Worm (Caenorhabditis elegans) whole organism, L3 larva: ENCODE measurements around the gene flh-2.
A peak's percentile ranks its signal among the peaks of the same experiment; 100 is the strongest.

Source experiments
- ceh-16 ChIP-seq: sonication (generic microtip); optimal IDR thresholded peaks from 2 replicates; lab custom pipeline; 2017; ENCODE audit warnings: missing biosample characterization, missing genetic modification characterization
- ceh-28 ChIP-seq: fragments of 150-350 bp; optimal IDR thresholded peaks from 2 replicates; lab custom pipeline; 2014; ENCODE audit warnings: missing biosample characterization, missing genetic modification reagents, missing genetic modification characterization
- ceh-9 ChIP-seq: sonication (generic microtip); optimal IDR thresholded peaks from 2 replicates; lab custom pipeline; 2018; ENCODE audit warnings: missing biosample characterization, missing genetic modification characterization
- daf-12 ChIP-seq: fragments of 150-350 bp; optimal IDR thresholded peaks from 2 replicates; lab custom pipeline; 2014; ENCODE audit warnings: missing biosample characterization, missing genetic modification reagents, missing genetic modification characterization
- egl-27 ChIP-seq: sonication (generic microtip); optimal IDR thresholded peaks from 4 replicates; lab custom pipeline; 2017; ENCODE audit warnings: missing biosample characterization, missing genetic modification reagents, missing genetic modification characterization
- egl-5 ChIP-seq: fragments of 150-350 bp; optimal IDR thresholded peaks from 2 replicates; lab custom pipeline; 2017; ENCODE audit warnings: missing biosample characterization, missing genetic modification reagents, missing genetic modification characterization, inconsistent platforms
- elt-1 ChIP-seq: fragments of 150-350 bp; optimal IDR thresholded peaks from 2 replicates; lab custom pipeline; 2014; ENCODE audit warnings: missing biosample characterization, missing genetic modification characterization
- elt-2 ChIP-seq: sonication (generic microtip); optimal IDR thresholded peaks from 2 replicates; lab custom pipeline; 2016; ENCODE audit warnings: missing genetic modification reagents, mild to moderate bottlenecking, missing genetic modification characterization, missing compliant biosample characterization
- fkh-10 ChIP-seq: sonication (generic microtip); optimal IDR thresholded peaks from 2 replicates; lab custom pipeline; 2017; ENCODE audit warnings: missing biosample characterization, missing genetic modification reagents, missing genetic modification characterization
- fkh-2 ChIP-seq: fragments of 150-350 bp; optimal IDR thresholded peaks from 2 replicates; lab custom pipeline; 2014; ENCODE audit warnings: missing biosample characterization, missing genetic modification reagents, missing genetic modification characterization
- fos-1 ChIP-seq: fragments of 150-350 bp; optimal IDR thresholded peaks from 2 replicates; lab custom pipeline; 2014; ENCODE audit warnings: missing biosample characterization, missing genetic modification characterization
- hmg-11 ChIP-seq: sonication (generic microtip); optimal IDR thresholded peaks from 2 replicates; lab custom pipeline; 2016; ENCODE audit warnings: missing genetic modification characterization, missing compliant biosample characterization
- jun-1 ChIP-seq: fragments of 150-350 bp; optimal IDR thresholded peaks from 2 replicates; lab custom pipeline; 2014; ENCODE audit warnings: missing biosample characterization, missing genetic modification reagents, missing genetic modification characterization
- lin-15B ChIP-seq: fragments of 150-350 bp; optimal IDR thresholded peaks from 2 replicates; lab custom pipeline; 2014; ENCODE audit warnings: missing biosample characterization, missing genetic modification characterization
- lin-39 ChIP-seq: fragments of 150-350 bp; optimal IDR thresholded peaks from 2 replicates; lab custom pipeline; 2018; ENCODE audit warnings: missing biosample characterization, missing genetic modification reagents, missing genetic modification characterization
- lsy-12 ChIP-seq: sonication (generic microtip); optimal IDR thresholded peaks from 2 replicates; lab custom pipeline; 2016; ENCODE audit warnings: mild to moderate bottlenecking, missing genetic modification characterization, missing compliant biosample characterization
- mml-1 ChIP-seq: fragments of 150-350 bp; sonication (generic microtip); optimal IDR thresholded peaks from 3 replicates; lab custom pipeline; 2014; ENCODE audit warnings: missing biosample characterization, missing genetic modification characterization
- nfya-1 ChIP-seq: sonication (generic microtip); optimal IDR thresholded peaks from 2 replicates; lab custom pipeline; 2017; ENCODE audit warnings: missing genetic modification characterization, mild to moderate bottlenecking, missing compliant biosample characterization, antibody characterized with exemption, moderate library complexity; ENCODE audit not compliant: insufficient read depth
- nhr-11 ChIP-seq: fragments of 150-350 bp; optimal IDR thresholded peaks from 2 replicates; lab custom pipeline; 2014; ENCODE audit warnings: missing biosample characterization, missing genetic modification characterization
- nhr-12 ChIP-seq: fragments of 150-350 bp; optimal IDR thresholded peaks from 2 replicates; lab custom pipeline; 2014; ENCODE audit warnings: missing biosample characterization, missing genetic modification characterization
- nhr-23 ChIP-seq: fragments of 150-350 bp; optimal IDR thresholded peaks from 2 replicates; lab custom pipeline; 2014; ENCODE audit warnings: missing biosample characterization, missing genetic modification reagents, missing genetic modification characterization
- nhr-237 ChIP-seq: fragments of 150-350 bp; optimal IDR thresholded peaks from 2 replicates; lab custom pipeline; 2014; ENCODE audit warnings: missing biosample characterization, missing genetic modification characterization
- nhr-25 ChIP-seq: sonication (generic microtip); optimal IDR thresholded peaks from 2 replicates; lab custom pipeline; 2017; ENCODE audit warnings: missing biosample characterization, missing genetic modification characterization
- nhr-43 ChIP-seq: sonication (generic microtip); optimal IDR thresholded peaks from 2 replicates; lab custom pipeline; 2016; ENCODE audit warnings: mild to moderate bottlenecking, missing genetic modification characterization, missing compliant biosample characterization; ENCODE audit not compliant: poor library complexity, severe bottlenecking
- nhr-76 ChIP-seq: fragments of 150-350 bp; sonication (generic microtip); optimal IDR thresholded peaks from 5 replicates; lab custom pipeline; 2014; ENCODE audit warnings: missing biosample characterization, missing genetic modification characterization
- nhr-77 ChIP-seq: fragments of 150-350 bp; optimal IDR thresholded peaks from 2 replicates; lab custom pipeline; 2014; ENCODE audit warnings: missing biosample characterization, missing genetic modification characterization
- pha-4 ChIP-seq: fragments of 150-350 bp; optimal IDR thresholded peaks from 2 replicates; lab custom pipeline; 2014; ENCODE audit warnings: missing biosample characterization, missing genetic modification reagents, missing genetic modification characterization
- sea-2 ChIP-seq: fragments of 150-350 bp; sonication (generic microtip); optimal IDR thresholded peaks from 4 replicates; lab custom pipeline; 2014; ENCODE audit warnings: missing biosample characterization, missing genetic modification reagents, missing genetic modification characterization
- skn-1 ChIP-seq: fragments of 150-350 bp; optimal IDR thresholded peaks from 2 replicates; lab custom pipeline; 2014; ENCODE audit warnings: missing biosample characterization, missing genetic modification characterization
- snpc-4 ChIP-seq: fragments of 150-350 bp; optimal IDR thresholded peaks from 2 replicates; lab custom pipeline; 2014; ENCODE audit warnings: missing biosample characterization, missing genetic modification characterization
- tbx-2 ChIP-seq: sonication (generic microtip); optimal IDR thresholded peaks from 2 replicates; lab custom pipeline; 2016; ENCODE audit warnings: mild to moderate bottlenecking, missing genetic modification characterization, missing compliant biosample characterization
- unc-62 ChIP-seq: fragments of 150-350 bp; sonication (generic microtip); optimal IDR thresholded peaks from 4 replicates; lab custom pipeline; 2014; ENCODE audit warnings: missing biosample characterization, missing genetic modification reagents, missing genetic modification characterization
- zag-1 ChIP-seq: fragments of 150-350 bp; optimal IDR thresholded peaks from 2 replicates; lab custom pipeline; 2014; ENCODE audit warnings: missing biosample characterization, missing genetic modification characterization
- ztf-11 ChIP-seq: fragments of 150-350 bp; optimal IDR thresholded peaks from 2 replicates; lab custom pipeline; 2014; ENCODE audit warnings: missing biosample characterization, missing genetic modification characterization
- ztf-4 ChIP-seq: fragments of 150-350 bp; optimal IDR thresholded peaks from 2 replicates; lab custom pipeline; 2014; ENCODE audit warnings: missing biosample characterization, missing genetic modification characterization

Gene flh-2

ce11 chrIII:4947352-4947751 lies 4.6 kb upstream of the flh-2 start:
- TF ChIP-seq nfya-1 (tag; lab: Kevin White, UChicago) (peak; percentile 58), hmg-11 (tag; lab: Kevin White, UChicago) (peak; percentile 47), zag-1 (tag; lab: Kevin White, UChicago) (no peak), lin-39 (tag; lab: Kevin White, UChicago) (peak; percentile 77)
- TF ChIP-seq, all 47 proteins: peak for 3

ce11 chrIII:4948631-4949030 lies 3.3 kb upstream of the flh-2 start:
- no peak for TF ChIP-seq nhr-25 (tag; lab: Kevin White, UChicago)
- TF ChIP-seq nfya-1 (tag; lab: Kevin White, UChicago): peak; percentile 9
- peak; percentile 6 for TF ChIP-seq lin-39 (tag; lab: Kevin White, UChicago)
- no peak for TF ChIP-seq nhr-23 (tag; lab: Kevin White, UChicago)

- TF ChIP-seq hmg-11 (tag; lab: Kevin White, UChicago) (peak; percentile 58), nhr-23 (tag; lab: Kevin White, UChicago) (no peak), ztf-11 (tag; lab: Kevin White, UChicago) (no peak), lin-15B (peak; percentile 37), nhr-43 (tag; lab: Kevin White, UChicago) (no peak), elt-2 (tag; lab: Kevin White, UChicago) (no peak), ceh-9 (tag; lab: Kevin White, UChicago) (no peak), tbx-2 (tag; lab: Kevin White, UChicago) (no peak), nhr-77 (tag; lab: Kevin White, UChicago) (no peak), fkh-10 (GFP tag; lab: Kevin White, UChicago) (no peak), ceh-16 (tag; lab: Kevin White, UChicago) (no peak), nhr-76 (tag; lab: Kevin White, UChicago) (no peak), pha-4 (tag; lab: Kevin White, UChicago) (peak; percentile 16), fkh-2 (tag; lab: Kevin White, UChicago) (no peak), jun-1 (tag; lab: Kevin White, UChicago) (no peak), nhr-11 (tag; lab: Kevin White, UChicago) (peak; percentile 17), snpc-4 (tag; lab: Kevin White, UChicago) (peak; percentile 18), elt-1 (tag; lab: Kevin White, UChicago) (no peak), egl-27 (tag; lab: Kevin White, UChicago) (no peak), nfya-1 (tag; lab: Kevin White, UChicago) (peak; percentile 86), daf-12 (tag; lab: Kevin White, UChicago) (no peak), sea-2 (GFP tag; lab: Kevin White, UChicago) (no peak), lin-39 (tag; lab: Kevin White, UChicago) (peak; percentile 65), nhr-237 (tag; lab: Kevin White, UChicago) (no peak)
Measured at ce11 chrIII:4950345-4950744, 1.6 kb upstream of the flh-2 start.

ce11 chrIII:4951210-4951609 lies 714 bp upstream of the flh-2 start:
- peak; percentile 43 for TF ChIP-seq nfya-1 (tag; lab: Kevin White, UChicago)
- peak; percentile 66 for TF ChIP-seq lin-39 (tag; lab: Kevin White, UChicago)
- TF ChIP-seq mml-1 (tag; lab: Kevin White, UChicago): no peak
- peak; percentile 6 for TF ChIP-seq hmg-11 (tag; lab: Kevin White, UChicago)
- TF ChIP-seq egl-5 (tag; lab: Kevin White, UChicago): peak; percentile 26
- TF ChIP-seq, all 47 proteins: peak for 4

ce11 chrIII:4952970-4953369 lies 1.0 kb downstream of the flh-2 start:
- TF ChIP-seq lsy-12 (tag; lab: Kevin White, UChicago): no peak
- TF ChIP-seq nfya-1 (tag; lab: Kevin White, UChicago): peak; percentile 94

ce11 chrIII:4956566-4956965 lies 4.6 kb downstream of the flh-2 start, which contains the start of gene C26E6.1:
TSS of gene C26E6.1 (plus strand) at chrIII:4956866.
- no peak for TF ChIP-seq pha-4 (tag; lab: Kevin White, UChicago)
- TF ChIP-seq ztf-4 (tag; lab: Kevin White, UChicago): no peak
- no peak for TF ChIP-seq nhr-77 (tag; lab: Kevin White, UChicago)
- no peak for TF ChIP-seq unc-62 (GFP tag; lab: Kevin White, UChicago)
- TF ChIP-seq skn-1 (tag; lab: Kevin White, UChicago): no peak
- no peak for TF ChIP-seq lin-39 (tag; lab: Kevin White, UChicago)
- TF ChIP-seq nhr-25 (tag; lab: Kevin White, UChicago): no peak
- TF ChIP-seq fos-1 (tag; lab: Kevin White, UChicago): no peak
- TF ChIP-seq nhr-12: no peak
- no peak for TF ChIP-seq nhr-76 (tag; lab: Kevin White, UChicago)
- no peak for TF ChIP-seq lin-15B
- no peak for TF ChIP-seq nhr-11 (tag; lab: Kevin White, UChicago)
- TF ChIP-seq snpc-4 (tag; lab: Kevin White, UChicago): no peak
- no peak for TF ChIP-seq elt-1 (tag; lab: Kevin White, UChicago)
- no peak for TF ChIP-seq nfya-1 (tag; lab: Kevin White, UChicago)
- TF ChIP-seq ceh-28 (tag; lab: Kevin White, UChicago): no peak
- TF ChIP-seq, all 47 proteins: peak for 0
